Fruit fly (Drosophila melanogaster) whole organism, prepupa: ENCODE measurements around the gene C1GalTA.

Source experiments
- CG10631 ChIP-seq: fragments of 200-800 bp; sonication (Bioruptor generic); optimal IDR thresholded peaks from 2 replicates; lab custom pipeline; 2016; ENCODE audit warnings: missing biosample characterization, missing genetic modification characterization
- CG10669 ChIP-seq: fragments of 200-800 bp; sonication (Bioruptor generic); optimal IDR thresholded peaks from 3 replicates; lab custom pipeline; 2018; ENCODE audit warnings: missing biosample characterization, mild to moderate bottlenecking, missing genetic modification characterization, moderate library complexity
- CG1621 ChIP-seq: fragments of 200-800 bp; sonication (Bioruptor generic); optimal IDR thresholded peaks from 3 replicates; lab custom pipeline; 2018; ENCODE audit warnings: missing biosample characterization, mild to moderate bottlenecking, missing genetic modification characterization
- CG16779 ChIP-seq: fragments of 200-800 bp; sonication (Bioruptor generic); optimal IDR thresholded peaks from 3 replicates; lab custom pipeline; 2017; ENCODE audit warnings: missing biosample characterization, mild to moderate bottlenecking, missing genetic modification characterization
- CG3032 ChIP-seq: fragments of 200-800 bp; optimal IDR thresholded peaks from 2 replicates; lab custom pipeline; 2019; ENCODE audit warnings: missing biosample characterization, mild to moderate bottlenecking, missing genetic modification characterization, moderate library complexity
- CG31627 ChIP-seq: fragments of 200-800 bp; sonication (Bioruptor generic); optimal IDR thresholded peaks from 3 replicates; lab custom pipeline; 2016; ENCODE audit warnings: missing biosample characterization, missing genetic modification characterization
- CG3919 ChIP-seq: fragments of 200-800 bp; sonication (Bioruptor generic); optimal IDR thresholded peaks from 3 replicates; lab custom pipeline; 2016; ENCODE audit warnings: missing biosample characterization, missing genetic modification characterization
- CG4318 ChIP-seq: fragments of 200-800 bp; sonication (Bioruptor generic); optimal IDR thresholded peaks from 3 replicates; lab custom pipeline; 2017; ENCODE audit warnings: missing biosample characterization, mild to moderate bottlenecking, missing genetic modification characterization
- CG6163 ChIP-seq: fragments of 200-800 bp; sonication (Bioruptor generic); IDR thresholded peaks from 3 replicates; pipeline ENCODE4 v1.3.6; 2022; ENCODE audit warnings: missing biosample characterization, missing genetic modification characterization
- CG6792 ChIP-seq: fragments of 200-800 bp; sonication (Bioruptor generic); optimal IDR thresholded peaks from 3 replicates; lab custom pipeline; 2016; ENCODE audit warnings: missing biosample characterization, missing genetic modification characterization
- CG6808 ChIP-seq: fragments of 200-800 bp; sonication (Bioruptor generic); optimal IDR thresholded peaks from 3 replicates; lab custom pipeline; 2017; ENCODE audit warnings: missing biosample characterization, missing genetic modification characterization, mild to moderate bottlenecking, moderate library complexity, missing genetic modification reagents
- CG6854 ChIP-seq: fragments of 200-800 bp; sonication (Bioruptor generic); optimal IDR thresholded peaks from 2 replicates; lab custom pipeline; 2017; ENCODE audit warnings: missing biosample characterization, mild to moderate bottlenecking, missing genetic modification characterization
- CG8119 ChIP-seq: fragments of 200-800 bp; sonication (Bioruptor generic); IDR thresholded peaks from 3 replicates; pipeline ENCODE4 v1.3.6; 2022; ENCODE audit warnings: missing biosample characterization, missing genetic modification characterization
- CG8632 ChIP-seq: fragments of 200-800 bp; sonication (Bioruptor generic); optimal IDR thresholded peaks from 3 replicates; lab custom pipeline; 2016; ENCODE audit warnings: missing biosample characterization, missing genetic modification characterization
- CG9139 ChIP-seq: fragments of 200-800 bp; sonication (Bioruptor generic); optimal IDR thresholded peaks from 3 replicates; lab custom pipeline; 2017; ENCODE audit warnings: missing biosample characterization, mild to moderate bottlenecking, missing genetic modification characterization
- Eip75B ChIP-seq: fragments of 200-800 bp; sonication (Bioruptor generic); optimal IDR thresholded peaks from 3 replicates; lab custom pipeline; 2016; ENCODE audit warnings: missing biosample characterization, missing genetic modification characterization
- Eip78C ChIP-seq: fragments of 200-800 bp; sonication (Bioruptor generic); peaks from one replicate; lab custom pipeline; 2016; ENCODE audit warnings: missing biosample characterization, missing genetic modification characterization
- Eip93F ChIP-seq: fragments of 200-800 bp; sonication (Bioruptor generic); optimal IDR thresholded peaks from 2 replicates; lab custom pipeline; 2016; ENCODE audit warnings: missing biosample characterization, mild to moderate bottlenecking, missing genetic modification characterization
- Ets96B ChIP-seq: fragments of 200-800 bp; optimal IDR thresholded peaks from 2 replicates; lab custom pipeline; 2019; ENCODE audit warnings: missing biosample characterization, mild to moderate bottlenecking, missing genetic modification characterization, moderate library complexity
- Hr39 ChIP-seq: fragments of 200-800 bp; sonication (Bioruptor generic); optimal IDR thresholded peaks from 2 replicates; lab custom pipeline; 2016; ENCODE audit warnings: missing biosample characterization, missing genetic modification characterization
- Hr4 ChIP-seq: fragments of 200-800 bp; sonication (Bioruptor generic); optimal IDR thresholded peaks from 3 replicates; lab custom pipeline; 2016; ENCODE audit warnings: missing biosample characterization, missing genetic modification characterization
- Lpt ChIP-seq: fragments of 200-800 bp; sonication (Bioruptor generic); optimal IDR thresholded peaks from 3 replicates; lab custom pipeline; 2016; ENCODE audit warnings: missing biosample characterization, missing genetic modification characterization
- Met ChIP-seq: fragments of 200-800 bp; sonication (Bioruptor generic); optimal IDR thresholded peaks from 3 replicates; lab custom pipeline; 2016; ENCODE audit warnings: missing biosample characterization, missing genetic modification characterization
- OdsH ChIP-seq: fragments of 200-800 bp; sonication (Bioruptor generic); optimal IDR thresholded peaks from 3 replicates; lab custom pipeline; 2016; ENCODE audit warnings: missing biosample characterization, missing genetic modification characterization
- Smox ChIP-seq: fragments of 200-800 bp; sonication (Bioruptor generic); optimal IDR thresholded peaks from 3 replicates; lab custom pipeline; 2016; ENCODE audit warnings: missing biosample characterization, missing genetic modification characterization
- Sox102F ChIP-seq: fragments of 200-800 bp; sonication (Bioruptor generic); optimal IDR thresholded peaks from 2 replicates; lab custom pipeline; 2016; ENCODE audit warnings: missing biosample characterization, mild to moderate bottlenecking, missing genetic modification characterization
- Sox14 ChIP-seq: fragments of 200-800 bp; sonication (Bioruptor generic); optimal IDR thresholded peaks from 3 replicates; lab custom pipeline; 2016; ENCODE audit warnings: missing biosample characterization, missing genetic modification characterization
- Sox15 ChIP-seq: fragments of 200-800 bp; sonication (Bioruptor generic); optimal IDR thresholded peaks from 3 replicates; lab custom pipeline; 2016; ENCODE audit warnings: missing biosample characterization, missing genetic modification characterization
- achi ChIP-seq: fragments of 200-800 bp; sonication (Bioruptor generic); optimal IDR thresholded peaks from 3 replicates; lab custom pipeline; 2016; ENCODE audit warnings: missing biosample characterization, missing genetic modification characterization
- acj6 ChIP-seq: fragments of 200-800 bp; sonication (Bioruptor generic); optimal IDR thresholded peaks from 3 replicates; lab custom pipeline; 2016; ENCODE audit warnings: missing biosample characterization, missing genetic modification characterization
- cyc ChIP-seq: fragments of 200-800 bp; sonication (Bioruptor generic); optimal IDR thresholded peaks from 3 replicates; lab custom pipeline; 2016; ENCODE audit warnings: missing biosample characterization, missing genetic modification characterization
- dac ChIP-seq: fragments of 200-800 bp; sonication (Bioruptor generic); optimal IDR thresholded peaks from 2 replicates; lab custom pipeline; 2017; ENCODE audit warnings: missing biosample characterization, mild to moderate bottlenecking, missing genetic modification characterization
- dsx ChIP-seq: fragments of 200-800 bp; optimal IDR thresholded peaks from 3 replicates; lab custom pipeline; 2019; ENCODE audit warnings: missing biosample characterization, mild to moderate bottlenecking, missing genetic modification characterization, moderate library complexity; ENCODE audit not compliant: poor library complexity, severe bottlenecking
- eg ChIP-seq: fragments of 200-800 bp; sonication (Bioruptor generic); IDR thresholded peaks from 3 replicates; pipeline ENCODE4 v1.3.6; 2022; ENCODE audit warnings: missing biosample characterization, missing genetic modification characterization
- esn ChIP-seq: fragments of 200-800 bp; sonication (Bioruptor generic); optimal IDR thresholded peaks from 2 replicates; lab custom pipeline; 2016; ENCODE audit warnings: missing biosample characterization, mild to moderate bottlenecking, missing genetic modification characterization, moderate library complexity
- fd59A ChIP-seq: fragments of 200-800 bp; sonication (Bioruptor generic); optimal IDR thresholded peaks from 2 replicates; lab custom pipeline; 2017; ENCODE audit warnings: missing biosample characterization, mild to moderate bottlenecking, missing genetic modification characterization, missing genetic modification reagents
- fkh ChIP-seq: fragments of 200-800 bp; sonication (Bioruptor generic); optimal IDR thresholded peaks from 3 replicates; lab custom pipeline; 2017; ENCODE audit warnings: missing biosample characterization, mild to moderate bottlenecking, missing genetic modification characterization, moderate library complexity
- lz ChIP-seq: fragments of 200-800 bp; sonication (Bioruptor generic); optimal IDR thresholded peaks from 3 replicates; lab custom pipeline; 2016; ENCODE audit warnings: missing biosample characterization, missing genetic modification characterization
- net ChIP-seq: fragments of 200-800 bp; sonication (Bioruptor generic); optimal IDR thresholded peaks from 3 replicates; lab custom pipeline; 2016; ENCODE audit warnings: missing biosample characterization, missing genetic modification characterization
- pdm3 ChIP-seq: fragments of 200-800 bp; sonication (Bioruptor generic); optimal IDR thresholded peaks from 3 replicates; lab custom pipeline; 2016; ENCODE audit warnings: missing biosample characterization, missing genetic modification characterization
- salr ChIP-seq, 2 experiments: fragments of 200-800 bp; sonication (Bioruptor generic); optimal IDR thresholded peaks; 3 replicates each; lab custom pipeline; 2016 to 2018; ENCODE audit warnings: missing biosample characterization in 2 of 2, missing genetic modification characterization in 2 of 2, mild to moderate bottlenecking in 1 of 2
- spab ChIP-seq: fragments of 200-800 bp; sonication (Bioruptor generic); optimal IDR thresholded peaks from 2 replicates; lab custom pipeline; 2017; ENCODE audit warnings: missing biosample characterization, mild to moderate bottlenecking, missing genetic modification characterization, missing genetic modification reagents
- ss ChIP-seq, 2 experiments: fragments of 200-800 bp; sonication (Bioruptor generic); optimal IDR thresholded peaks; 2 replicates in 1 of 2; 3 replicates in 1 of 2; lab custom pipeline; 2017 to 2018; ENCODE audit warnings: mild to moderate bottlenecking in 2 of 2, missing biosample characterization in 2 of 2, missing genetic modification characterization in 2 of 2, moderate library complexity in 1 of 2
- svp ChIP-seq: fragments of 200-800 bp; sonication (Bioruptor generic); peaks from one replicate; lab custom pipeline; 2016; ENCODE audit warnings: missing biosample characterization, missing genetic modification characterization
- topi ChIP-seq: fragments of 200-800 bp; sonication (Bioruptor generic); optimal IDR thresholded peaks from 3 replicates; lab custom pipeline; 2016; ENCODE audit warnings: missing biosample characterization, missing genetic modification characterization
- vri ChIP-seq: fragments of 200-800 bp; sonication (Bioruptor generic); optimal IDR thresholded peaks from 3 replicates; lab custom pipeline; 2016; ENCODE audit warnings: missing biosample characterization, mild to moderate bottlenecking, missing genetic modification characterization

Gene C1GalTA

dm6 chr2L:8919638-8920037, 31.4 kb downstream of the C1GalTA start (continued):
- TF ChIP-seq CG31627 (GFP tag; lab: Kevin White, UChicago) (no peak), esn (GFP tag; lab: Kevin White, UChicago) (no peak), net (GFP tag; lab: Kevin White, UChicago) (no peak), fd59A (GFP tag; lab: Kevin White, UChicago) (peak; percentile 64), CG4318 (peak; percentile 62), dsx (peak; percentile 50), CG6163 (peak; percentile 45; the same call in 2 of the 3 replicates), Sox15 (GFP tag; lab: Kevin White, UChicago) (no peak), salr (GFP tag; optimal IDR thresholded peaks at IDR 0.05; lab: Kevin White, UChicago) (peak; percentile 26 to 29), Eip78C (peak; percentile 91), Hr4 (GFP tag; lab: Kevin White, UChicago) (peak; percentile 50), Eip75B (GFP tag; lab: Kevin White, UChicago) (peak; percentile 33), Sox14 (peak; percentile 53), CG9139 (no peak), pdm3 (peak; percentile 67), dac (peak; percentile 2), Hr39 (GFP tag; lab: Kevin White, UChicago) (peak; percentile 17), CG6854 (GFP tag; lab: Kevin White, UChicago) (no peak), CG3032 (tag; lab: Kevin White, UChicago) (peak; percentile 72)

DNA sequence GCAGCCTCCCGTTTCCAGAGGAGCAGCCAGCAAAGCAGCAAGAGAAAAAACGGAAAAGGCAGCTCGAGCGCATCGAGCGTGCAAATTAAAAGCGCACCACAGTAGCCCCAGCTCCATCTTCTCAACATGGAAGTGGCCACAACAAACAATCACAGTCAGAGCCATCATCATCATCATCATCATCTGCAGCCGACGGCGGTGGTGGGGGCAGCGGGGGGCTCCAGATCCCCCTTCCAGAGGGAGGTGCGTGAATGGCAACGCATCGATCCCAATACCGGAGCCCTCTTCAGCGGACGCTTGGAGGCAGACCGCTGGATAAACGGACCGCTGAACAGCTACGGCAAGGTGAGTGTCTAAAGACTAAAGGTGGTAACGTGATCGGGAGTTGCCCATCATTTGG, 35.3 kb downstream of the C1GalTA start:
- TF ChIP-seq CG8632 (GFP tag; lab: Kevin White, UChicago) = no peak
- peak in 1 of 2 experiments; percentile 64 for TF ChIP-seq ss (GFP tag; optimal IDR thresholded peaks at IDR 0.05; lab: Kevin White, UChicago)
- peak; percentile 53 for TF ChIP-seq CG1621
- no peak for TF ChIP-seq CG10669 (GFP tag; lab: Kevin White, UChicago)
- TF ChIP-seq acj6 (GFP tag; lab: Kevin White, UChicago) = no peak

DNA sequence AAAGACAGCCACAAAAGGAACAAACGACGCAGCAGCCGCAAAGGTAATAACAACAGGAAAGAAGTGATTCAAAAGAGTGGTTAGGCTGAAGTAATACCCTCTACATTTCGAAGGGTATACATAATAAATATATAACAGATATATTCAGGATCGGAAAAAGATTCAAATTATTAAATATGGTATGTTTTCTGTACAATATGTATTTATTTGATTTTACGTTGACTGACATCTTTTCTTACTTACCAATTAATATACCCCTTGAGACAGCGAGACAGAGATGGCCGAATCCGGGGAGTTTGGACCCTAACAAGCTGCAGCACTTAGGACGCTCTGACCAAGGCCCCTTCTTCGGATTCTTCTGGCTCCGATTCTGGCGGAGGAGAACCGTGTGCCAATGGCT, 44.7 kb downstream of the C1GalTA start:
- TF ChIP-seq salr (GFP tag; optimal IDR thresholded peaks at IDR 0.05; lab: Kevin White, UChicago) (peak in 1 of 2 experiments; percentile 35), fkh (GFP tag; lab: Kevin White, UChicago) (no peak), Hr4 (GFP tag; lab: Kevin White, UChicago) (no peak), lz (GFP tag; lab: Kevin White, UChicago) (peak; percentile 29), dsx (no peak), topi (GFP tag; lab: Kevin White, UChicago) (peak; percentile 53), Lpt (GFP tag; lab: Kevin White, UChicago) (no peak), achi (GFP tag; lab: Kevin White, UChicago) (peak; percentile 16), svp (peak; percentile 75), CG8119 (GFP tag; lab: Robert Waterston, UW) (no peak), CG3032 (tag; lab: Kevin White, UChicago) (peak; percentile 49), CG16779 (tag; lab: Kevin White, UChicago) (no peak), cyc (GFP tag; lab: Kevin White, UChicago) (peak; percentile 38), Eip75B (GFP tag; lab: Kevin White, UChicago) (peak; percentile 27), Hr39 (GFP tag; lab: Kevin White, UChicago) (peak; percentile 6), ss (GFP tag; optimal IDR thresholded peaks at IDR 0.05; lab: Kevin White, UChicago) (no peak), vri (GFP tag; lab: Kevin White, UChicago) (peak; percentile 17), pdm3 (no peak), eg (GFP tag; lab: Robert Waterston, UW) (no peak), CG6808 (GFP tag; lab: Kevin White, UChicago) (peak; percentile 26), CG6792 (peak; percentile 10), fd59A (GFP tag; lab: Kevin White, UChicago) (no peak), Ets96B (tag; lab: Kevin White, UChicago) (peak; percentile 52), CG3919 (GFP tag; lab: Kevin White, UChicago) (peak; percentile 19), Sox14 (peak; percentile 0), Met (GFP tag; lab: Kevin White, UChicago) (peak; percentile 55), Eip78C (peak; percentile 78), Eip93F (GFP tag; lab: Kevin White, UChicago) (no peak), net (GFP tag; lab: Kevin White, UChicago) (no peak), Sox102F (peak; percentile 8), CG1621 (peak; percentile 12), OdsH (GFP tag; lab: Kevin White, UChicago) (no peak), Sox15 (GFP tag; lab: Kevin White, UChicago) (no peak), spab (GFP tag; lab: Kevin White, UChicago) (peak; percentile 29), CG10631 (GFP tag; lab: Kevin White, UChicago) (peak; percentile 26), Smox (peak; percentile 52), esn (GFP tag; lab: Kevin White, UChicago) (peak; percentile 43), acj6 (GFP tag; lab: Kevin White, UChicago) (no peak)
